Worm (Caenorhabditis elegans) whole organism, L4 larva: ENCODE results near the gene fbxb-108.

Source experiments
- F44E2.7 ChIP-seq: fragments of 200-800 bp; sonication (Bioruptor generic); IDR thresholded peaks from 2 replicates; pipeline ENCODE4 v2.1.2; 2022; ENCODE audit warnings: missing genetic modification characterization, missing compliant biosample characterization
- Y105C5A.15 ChIP-seq: fragments of 200-800 bp; sonication (Bioruptor generic); IDR thresholded peaks from 2 replicates; pipeline ENCODE4 v1.3.6; 2022; ENCODE audit warnings: missing genetic modification characterization, missing compliant biosample characterization
- ZK337.2 ChIP-seq: fragments of 200-800 bp; sonication (Bioruptor generic); IDR thresholded peaks from 2 replicates; pipeline ENCODE4 v1.3.6; 2022; ENCODE audit warnings: missing genetic modification reagents, missing genetic modification characterization, missing compliant biosample characterization
- ZK546.5 ChIP-seq, 2 experiments: sonication (generic microtip); optimal IDR thresholded peaks; 2 replicates each; lab custom pipeline; 2017; ENCODE audit warnings: missing biosample characterization in 2 of 2, missing genetic modification characterization in 2 of 2
- aha-1 ChIP-seq: fragments of 150-350 bp; peaks from one replicate; lab custom pipeline; 2014; ENCODE audit warnings: missing biosample characterization, missing genetic modification characterization
- ceh-20 ChIP-seq: fragments of 200-800 bp; sonication (Bioruptor generic); IDR thresholded peaks from 2 replicates; pipeline ENCODE4 v1.3.6; 2022; ENCODE audit warnings: missing genetic modification reagents, missing genetic modification characterization, missing compliant biosample characterization
- ceh-32 ChIP-seq: sonication (generic microtip); optimal IDR thresholded peaks from 2 replicates; lab custom pipeline; 2016; ENCODE audit warnings: mild to moderate bottlenecking, missing genetic modification characterization, missing compliant biosample characterization; ENCODE audit not compliant: poor library complexity
- ceh-82 ChIP-seq: sonication (generic microtip); optimal IDR thresholded peaks from 2 replicates; lab custom pipeline; 2017; ENCODE audit warnings: missing biosample characterization, missing genetic modification characterization
- daf-16 ChIP-seq, 3 experiments: sonication (generic microtip); optimal IDR thresholded peaks; 2 replicates each; lab custom pipeline; 2016 to 2017; ENCODE audit warnings: missing genetic modification characterization in 3 of 3, missing genetic modification reagents in 3 of 3, mild to moderate bottlenecking in 2 of 3, missing compliant biosample characterization in 2 of 3, missing biosample characterization in 1 of 3, moderate library complexity in 1 of 3
- dmd-6 ChIP-seq: fragments of 200-800 bp; sonication (Bioruptor generic); IDR thresholded peaks from 2 replicates; pipeline ENCODE4 v1.3.6; 2022; ENCODE audit warnings: missing genetic modification reagents, missing genetic modification characterization, missing compliant biosample characterization
- dmd-9 ChIP-seq: fragments of 200-800 bp; sonication (Bioruptor generic); IDR thresholded peaks from 2 replicates; pipeline ENCODE4 v1.3.6; 2022; ENCODE audit warnings: missing genetic modification reagents, missing genetic modification characterization, missing compliant biosample characterization
- duxl-1 ChIP-seq: sonication (generic microtip); optimal IDR thresholded peaks from 2 replicates; lab custom pipeline; 2016; ENCODE audit warnings: mild to moderate bottlenecking, missing genetic modification characterization, moderate library complexity, missing compliant biosample characterization; ENCODE audit not compliant: poor library complexity
- dve-1 ChIP-seq: sonication (generic microtip); optimal IDR thresholded peaks from 2 replicates; lab custom pipeline; 2017; ENCODE audit warnings: antibody characterized with exemption, mild to moderate bottlenecking, missing genetic modification characterization, missing compliant biosample characterization; ENCODE audit not compliant: insufficient read depth
- fos-1 ChIP-seq: fragments of 150-350 bp; optimal IDR thresholded peaks from 2 replicates; lab custom pipeline; 2014; ENCODE audit warnings: missing biosample characterization, missing genetic modification characterization
- gei-8 ChIP-seq: fragments of 200-800 bp; sonication (Bioruptor generic); optimal IDR thresholded peaks from 2 replicates; lab custom pipeline; 2018; ENCODE audit warnings: mild to moderate bottlenecking, missing genetic modification characterization, missing compliant biosample characterization
- hif-1 ChIP-seq, 2 experiments: sonication (generic microtip); optimal IDR thresholded peaks; 2 replicates each; lab custom pipeline; 2016 to 2017; ENCODE audit warnings: missing compliant biosample characterization in 2 of 2, missing genetic modification characterization in 2 of 2, missing genetic modification reagents in 2 of 2, missing genotype in 2 of 2, mild to moderate bottlenecking in 1 of 2
- hlh-30 ChIP-seq: sonication (generic microtip); optimal IDR thresholded peaks from 2 replicates; lab custom pipeline; 2017; ENCODE audit warnings: antibody characterized with exemption, mild to moderate bottlenecking, missing genetic modification characterization, missing compliant biosample characterization; ENCODE audit not compliant: insufficient read depth
- hmg-1.1 ChIP-seq: fragments of 200-800 bp; sonication (Bioruptor generic); IDR thresholded peaks from 2 replicates; pipeline ENCODE4 v1.3.6; 2022; ENCODE audit warnings: missing genetic modification reagents, missing genetic modification characterization, missing compliant biosample characterization
- jun-1 ChIP-seq: fragments of 150-350 bp; optimal IDR thresholded peaks from 2 replicates; lab custom pipeline; 2014; ENCODE audit warnings: missing biosample characterization, missing genetic modification reagents, missing genetic modification characterization
- lin-1 ChIP-seq: fragments of 200-800 bp; sonication (Bioruptor generic); IDR thresholded peaks from 2 replicates; pipeline ENCODE4 v1.3.6; 2022; ENCODE audit warnings: missing genetic modification reagents, missing genetic modification characterization, missing compliant biosample characterization
- lin-38 ChIP-seq: fragments of 200-800 bp; sonication (Bioruptor generic); IDR thresholded peaks from 2 replicates; pipeline ENCODE4 v1.3.6; 2022; ENCODE audit warnings: missing genetic modification reagents, missing genetic modification characterization, missing compliant biosample characterization
- nhr-10 ChIP-seq: fragments of 150-350 bp; optimal IDR thresholded peaks from 2 replicates; lab custom pipeline; 2014; ENCODE audit warnings: missing biosample characterization, missing genetic modification characterization
- nhr-11 ChIP-seq: fragments of 150-350 bp; optimal IDR thresholded peaks from 2 replicates; lab custom pipeline; 2014; ENCODE audit warnings: missing biosample characterization, missing genetic modification characterization
- nhr-28 ChIP-seq: fragments of 150-350 bp; optimal IDR thresholded peaks from 2 replicates; lab custom pipeline; 2014; ENCODE audit warnings: missing biosample characterization, missing genetic modification characterization
- nhr-6 ChIP-seq: fragments of 150-350 bp; optimal IDR thresholded peaks from 2 replicates; lab custom pipeline; 2014; ENCODE audit warnings: missing biosample characterization, missing genetic modification characterization
- snpc-4 ChIP-seq: fragments of 150-350 bp; optimal IDR thresholded peaks from 2 replicates; lab custom pipeline; 2014; ENCODE audit warnings: missing biosample characterization, missing genetic modification characterization
- zfp-2 ChIP-seq: sonication (generic microtip); optimal IDR thresholded peaks from 2 replicates; lab custom pipeline; 2016; ENCODE audit warnings: mild to moderate bottlenecking, missing genetic modification characterization, missing compliant biosample characterization
- zfp-3 ChIP-seq: fragments of 200-800 bp; sonication (Bioruptor generic); conservative IDR thresholded peaks from 2 replicates; pipeline ENCODE4 v1.3.6; 2022; ENCODE audit warnings: missing genetic modification reagents, missing genetic modification characterization, missing compliant biosample characterization
- ztf-11 ChIP-seq: fragments of 150-350 bp; optimal IDR thresholded peaks from 2 replicates; lab custom pipeline; 2014; ENCODE audit warnings: missing biosample characterization, missing genetic modification characterization

The fbxb-108 gene

DNA sequence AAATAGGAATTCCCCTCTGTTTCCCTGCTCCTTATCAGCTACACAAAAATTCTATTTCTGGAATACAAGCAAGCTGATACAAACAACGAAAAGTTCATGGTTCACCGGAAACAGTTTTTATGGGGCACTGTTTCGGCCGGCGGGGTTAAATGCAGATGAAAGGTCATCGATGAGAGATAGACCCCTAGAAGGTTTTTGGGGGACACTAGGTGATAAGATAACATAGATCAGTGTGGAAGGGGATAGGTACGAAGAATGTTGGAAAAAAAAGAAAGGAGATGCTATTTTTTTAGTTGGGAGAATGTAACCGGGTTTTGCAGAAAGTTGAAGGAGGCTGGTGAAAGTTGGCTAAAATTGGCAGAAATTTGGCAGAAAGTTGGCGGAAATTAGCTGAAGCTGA, 40.8 kb downstream of the fbxb-108 start:
- TF ChIP-seq Y105C5A.15 (GFP tag; lab: Robert Waterston, UW) (no peak), nhr-11 (tag; lab: Kevin White, UChicago) (no peak), F44E2.7 (GFP tag; lab: Robert Waterston, UW) (no peak), snpc-4 (tag; lab: Kevin White, UChicago) (no peak), nhr-10 (tag; lab: Kevin White, UChicago) (no peak), ZK546.5 (tag; optimal IDR thresholded peaks at IDR 0.05; lab: Kevin White, UChicago) (no peak), nhr-28 (tag; lab: Kevin White, UChicago) (peak; percentile 12), lin-38 (no peak)

DNA sequence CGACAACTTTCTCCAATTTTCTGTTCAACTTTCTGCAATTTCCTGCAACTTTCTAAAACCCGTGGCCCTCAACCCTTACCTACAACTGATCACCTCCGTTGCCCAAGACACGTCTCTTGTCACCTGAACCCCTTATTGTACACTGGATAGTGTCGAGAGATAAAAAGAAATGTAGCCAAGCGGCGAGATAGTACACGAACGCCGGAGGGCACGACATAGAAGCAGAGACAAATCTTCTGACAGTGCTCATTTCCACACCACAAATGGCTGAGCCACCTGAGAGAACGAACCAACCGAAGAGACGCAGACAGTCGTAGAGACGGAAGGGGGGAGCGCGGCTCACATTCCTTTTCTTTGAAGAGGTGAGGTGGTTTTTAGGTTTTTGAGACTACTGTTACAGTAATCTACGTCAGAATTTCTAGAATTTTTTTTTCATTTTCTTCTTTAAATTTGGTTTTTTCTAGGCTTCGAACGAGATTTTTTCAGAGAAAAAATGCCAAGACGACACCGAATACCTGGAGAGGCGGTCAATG, 43.0 kb downstream of the fbxb-108 start, which contains the start of gene K12H6.12:
Gene K12H6.12 (plus strand): TSS at position 483 of the 533 bp plus-strand sequence.
- TF ChIP-seq ztf-11 = no peak
- TF ChIP-seq dve-1 (tag; lab: Kevin White, UChicago) = peak; percentile 26
- TF ChIP-seq ceh-20 (GFP tag; lab: Robert Waterston, UW) = no peak
- no peak for TF ChIP-seq dmd-6 (GFP tag; lab: Robert Waterston, UW)
- TF ChIP-seq hlh-30 = peak; percentile 75
- no peak for TF ChIP-seq nhr-6 (tag; lab: Kevin White, UChicago)
- peak; percentile 95 for TF ChIP-seq aha-1 (tag; lab: Kevin White, UChicago)
- peak; percentile 35 for TF ChIP-seq nhr-28 (tag; lab: Kevin White, UChicago)
- TF ChIP-seq dmd-9 (GFP tag; lab: Robert Waterston, UW) = no peak
- TF ChIP-seq hmg-1.1 (GFP tag; lab: Robert Waterston, UW) = 0 out of 2 replicates have a peak, but pooled peaks have one; percentile 23
- no peak for TF ChIP-seq zfp-3
- TF ChIP-seq daf-16 (GFP tag; optimal IDR thresholded peaks at IDR 0.05; lab: Kevin White, UChicago) = no peak
- TF ChIP-seq daf-16 (tag; optimal IDR thresholded peaks at IDR 0.05; lab: Kevin White, UChicago) = no peak
- peak; percentile 38 for TF ChIP-seq nhr-11 (tag; lab: Kevin White, UChicago)

DNA sequence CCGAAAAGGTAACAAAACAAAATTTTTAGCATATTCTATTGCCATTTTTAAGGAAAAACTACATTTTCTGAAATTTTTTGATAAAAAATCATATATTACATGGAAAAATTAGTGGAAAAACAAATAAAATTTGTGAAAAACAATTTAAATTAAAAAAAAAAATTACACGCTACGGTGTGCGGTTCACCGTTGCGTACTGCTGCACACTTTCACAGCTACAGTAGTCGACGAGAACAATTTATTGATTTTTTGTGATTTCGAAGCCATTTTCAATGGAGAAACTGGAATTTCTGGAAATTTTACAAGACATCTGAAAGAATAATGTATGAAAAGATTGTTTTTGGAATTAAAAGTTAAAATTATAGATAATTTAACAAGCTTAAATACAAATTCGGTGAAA, 50.3 kb downstream of the fbxb-108 start:
- TF ChIP-seq nhr-28 (tag; lab: Kevin White, UChicago) (no peak), jun-1 (no peak), ceh-82 (no peak), ZK337.2 (GFP tag; lab: Robert Waterston, UW) (no peak), duxl-1 (tag; lab: Kevin White, UChicago) (no peak)

DNA sequence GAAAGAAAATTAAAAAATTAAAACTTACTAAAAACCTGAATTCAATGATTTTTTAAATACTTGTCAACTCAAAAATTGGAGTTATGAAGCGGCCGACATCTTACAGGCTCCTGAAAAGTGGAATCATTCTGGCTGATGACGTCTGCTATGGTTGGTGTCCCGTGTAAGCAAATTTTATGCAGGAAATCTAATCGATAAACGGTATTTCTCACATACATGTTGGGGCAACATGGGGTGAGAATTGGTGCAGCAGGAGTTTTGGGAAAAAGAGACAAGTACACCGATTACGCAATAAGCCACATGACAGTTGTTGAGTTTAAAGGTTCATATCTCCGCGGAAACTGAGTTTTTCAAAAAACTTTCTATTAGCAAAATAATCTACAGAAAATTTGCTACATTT, 50.7 kb downstream of the fbxb-108 start, which contains the start of gene K12H6.2:
Gene K12H6.2 (minus strand): TSS at position 101 of the 400 bp plus-strand sequence.
- TF ChIP-seq hif-1 (tag; optimal IDR thresholded peaks at IDR 0.05; lab: Kevin White, UChicago) (no peak), ceh-32 (tag; lab: Kevin White, UChicago) (no peak), gei-8 (no peak), lin-1 (GFP tag; lab: Robert Waterston, UW) (no peak), fos-1 (tag; lab: Kevin White, UChicago) (no peak), jun-1 (no peak), zfp-2 (tag; lab: Kevin White, UChicago) (no peak)
